Worm (Caenorhabditis elegans) whole organism, L1 larva: ENCODE measurements around the gene sox-4.

ENCODE experiments used
- C04F5.9 ChIP-seq: sonication (generic microtip); optimal IDR thresholded peaks from 2 replicates; lab custom pipeline; 2016; ENCODE audit warnings: missing genetic modification characterization, missing compliant biosample characterization
- C16A3.4 ChIP-seq: fragments of 150-350 bp; optimal IDR thresholded peaks from 2 replicates; lab custom pipeline; 2014; ENCODE audit warnings: missing biosample characterization, missing genetic modification characterization
- C34B4.2 ChIP-seq: sonication (generic microtip); optimal IDR thresholded peaks from 2 replicates; lab custom pipeline; 2017; ENCODE audit warnings: mild to moderate bottlenecking, missing genetic modification characterization, missing compliant biosample characterization
- F16B12.6 ChIP-seq: fragments of 150-350 bp; optimal IDR thresholded peaks from 2 replicates; lab custom pipeline; 2014; ENCODE audit warnings: missing biosample characterization, missing genetic modification characterization
- Y116A8C.19 ChIP-seq: sonication (generic microtip); optimal IDR thresholded peaks from 2 replicates; lab custom pipeline; 2016; ENCODE audit warnings: missing compliant biosample characterization, missing genetic modification characterization, borderline replicate concordance
- aha-1 ChIP-seq: fragments of 150-350 bp; optimal IDR thresholded peaks from 2 replicates; lab custom pipeline; 2014; ENCODE audit warnings: missing biosample characterization, missing genetic modification characterization
- alr-1 ChIP-seq: fragments of 200-800 bp; sonication (Bioruptor generic); optimal IDR thresholded peaks from 2 replicates; lab custom pipeline; 2018; ENCODE audit warnings: borderline replicate concordance, mild to moderate bottlenecking, missing genetic modification characterization, missing compliant biosample characterization
- aly-2 ChIP-seq: fragments of 150-350 bp; optimal IDR thresholded peaks from 2 replicates; lab custom pipeline; 2014; ENCODE audit warnings: missing biosample characterization, missing genetic modification characterization
- ama-1 ChIP-seq: fragments of 150-350 bp; optimal IDR thresholded peaks from 2 replicates; lab custom pipeline; 2014
- blmp-1 ChIP-seq: fragments of 150-350 bp; optimal IDR thresholded peaks from 2 replicates; lab custom pipeline; 2014; ENCODE audit warnings: missing biosample characterization, missing genetic modification characterization
- ceh-82 ChIP-seq, 3 experiments: fragments of 150-350 bp in 1 of 3; sonication (generic microtip) in 2 of 3; optimal IDR thresholded peaks; 2 replicates each; lab custom pipeline; 2014 to 2017; ENCODE audit warnings: missing biosample characterization in 3 of 3, missing genetic modification characterization in 3 of 3
- ces-1 ChIP-seq: fragments of 150-350 bp; optimal IDR thresholded peaks from 2 replicates; lab custom pipeline; 2014; ENCODE audit warnings: missing biosample characterization, missing genetic modification reagents, missing genetic modification characterization
- dpl-1 ChIP-seq, 3 experiments: fragments of 150-350 bp in 2 of 3; sonication (generic microtip) in 1 of 3; optimal IDR thresholded peaks; 2 replicates each; lab custom pipeline; 2014 to 2017; ENCODE audit warnings: missing biosample characterization in 3 of 3, missing genetic modification characterization in 3 of 3, missing genetic modification reagents in 3 of 3
- dsc-1 ChIP-seq: sonication (generic microtip); optimal IDR thresholded peaks from 2 replicates; lab custom pipeline; 2016; ENCODE audit warnings: mild to moderate bottlenecking, missing genetic modification characterization, missing compliant biosample characterization
- egl-27 ChIP-seq, 2 experiments: fragments of 150-350 bp in 1 of 2; sonication (generic microtip); optimal IDR thresholded peaks; 3 replicates each; lab custom pipeline; 2017 to 2018; ENCODE audit warnings: missing biosample characterization in 2 of 2, missing genetic modification characterization in 2 of 2, missing genetic modification reagents in 2 of 2
- elt-3 ChIP-seq, 6 experiments: fragments of 150-350 bp in 1 of 6; sonication (generic microtip); optimal IDR thresholded peaks; 2 replicates each; lab custom pipeline; 2017 to 2018; ENCODE audit warnings: missing biosample characterization in 6 of 6, missing genetic modification characterization in 6 of 6, inconsistent platforms in 1 of 6
- fkh-10 ChIP-seq: sonication (generic microtip); optimal IDR thresholded peaks from 2 replicates; lab custom pipeline; 2017; ENCODE audit warnings: missing biosample characterization, missing genetic modification reagents, missing genetic modification characterization
- fkh-4 ChIP-seq: sonication (generic microtip); optimal IDR thresholded peaks from 2 replicates; lab custom pipeline; 2016; ENCODE audit warnings: missing compliant biosample characterization, missing genetic modification characterization, borderline replicate concordance
- fkh-8 ChIP-seq: sonication (generic microtip); optimal IDR thresholded peaks from 2 replicates; lab custom pipeline; 2016; ENCODE audit warnings: mild to moderate bottlenecking, missing genetic modification characterization, missing compliant biosample characterization
- fos-1 ChIP-seq: fragments of 150-350 bp; optimal IDR thresholded peaks from 2 replicates; lab custom pipeline; 2014; ENCODE audit warnings: missing biosample characterization, missing genetic modification characterization
- hlh-4 ChIP-seq: sonication (generic microtip); optimal IDR thresholded peaks from 2 replicates; lab custom pipeline; 2016; ENCODE audit warnings: mild to moderate bottlenecking, missing genetic modification characterization, missing compliant biosample characterization
- hpl-2 ChIP-seq: fragments of 150-350 bp; optimal IDR thresholded peaks from 2 replicates; lab custom pipeline; 2014; ENCODE audit warnings: missing biosample characterization, missing genetic modification reagents, missing genetic modification characterization
- lin-13 ChIP-seq: fragments of 150-350 bp; optimal IDR thresholded peaks from 2 replicates; lab custom pipeline; 2014; ENCODE audit warnings: missing biosample characterization, missing genetic modification reagents, missing genetic modification characterization
- lin-14 ChIP-seq: fragments of 200-800 bp; sonication (Bioruptor generic); optimal IDR thresholded peaks from 2 replicates; lab custom pipeline; 2018; ENCODE audit warnings: mild to moderate bottlenecking, missing genetic modification characterization, moderate library complexity, missing compliant biosample characterization
- lin-15B ChIP-seq: fragments of 150-350 bp; sonication (generic microtip); optimal IDR thresholded peaks from 3 replicates; lab custom pipeline; 2014; ENCODE audit warnings: missing biosample characterization, missing genetic modification characterization
- lin-35 ChIP-seq, 2 experiments: fragments of 150-350 bp; optimal IDR thresholded peaks; 2 replicates each; lab custom pipeline; 2014; ENCODE audit warnings: missing biosample characterization in 2 of 2, missing genetic modification characterization in 2 of 2, missing genetic modification reagents in 2 of 2
- lin-39 ChIP-seq: fragments of 150-350 bp; optimal IDR thresholded peaks from 2 replicates; lab custom pipeline; 2014; ENCODE audit warnings: missing biosample characterization, missing genetic modification reagents, missing genetic modification characterization
- lir-3 ChIP-seq: sonication (generic microtip); optimal IDR thresholded peaks from 2 replicates; lab custom pipeline; 2016; ENCODE audit warnings: mild to moderate bottlenecking, missing genetic modification characterization, moderate library complexity, missing compliant biosample characterization; ENCODE audit not compliant: poor library complexity
- mab-9 ChIP-seq: fragments of 200-800 bp; sonication (Bioruptor generic); IDR thresholded peaks from 2 replicates; pipeline ENCODE4 v1.3.6; 2022; ENCODE audit warnings: missing genetic modification reagents, missing genetic modification characterization, missing compliant biosample characterization
- mdl-1 ChIP-seq, 2 experiments: fragments of 150-350 bp; optimal IDR thresholded peaks; 2 replicates each; lab custom pipeline; 2014 to 2017; ENCODE audit warnings: missing biosample characterization in 2 of 2, missing genetic modification characterization in 2 of 2, inconsistent platforms in 1 of 2
- mef-2 ChIP-seq: fragments of 150-350 bp; optimal IDR thresholded peaks from 2 replicates; lab custom pipeline; 2014; ENCODE audit warnings: missing biosample characterization, missing genetic modification characterization
- mep-1 ChIP-seq: fragments of 150-350 bp; optimal IDR thresholded peaks from 2 replicates; lab custom pipeline; 2014; ENCODE audit warnings: missing biosample characterization, missing genetic modification characterization
- nhr-11 ChIP-seq: fragments of 150-350 bp; optimal IDR thresholded peaks from 2 replicates; lab custom pipeline; 2014; ENCODE audit warnings: missing biosample characterization, missing genetic modification characterization
- nhr-20 ChIP-seq: sonication (generic microtip); optimal IDR thresholded peaks from 2 replicates; lab custom pipeline; 2016; ENCODE audit warnings: mild to moderate bottlenecking, missing genetic modification characterization, missing compliant biosample characterization
- nhr-237 ChIP-seq: fragments of 150-350 bp; optimal IDR thresholded peaks from 2 replicates; lab custom pipeline; 2014; ENCODE audit warnings: missing biosample characterization, missing genetic modification characterization
- nhr-71 ChIP-seq: sonication (generic microtip); optimal IDR thresholded peaks from 2 replicates; lab custom pipeline; 2016; ENCODE audit warnings: mild to moderate bottlenecking, missing genetic modification characterization, moderate library complexity, missing compliant biosample characterization
- nhr-76 ChIP-seq: sonication (generic microtip); optimal IDR thresholded peaks from 2 replicates; lab custom pipeline; 2017; ENCODE audit warnings: missing biosample characterization, missing genetic modification characterization
- nhr-77 ChIP-seq: fragments of 150-350 bp; optimal IDR thresholded peaks from 2 replicates; lab custom pipeline; 2014; ENCODE audit warnings: missing biosample characterization, missing genetic modification characterization
- nhr-84 ChIP-seq: sonication (generic microtip); optimal IDR thresholded peaks from 2 replicates; lab custom pipeline; 2017; ENCODE audit warnings: missing biosample characterization, missing genetic modification characterization
- pag-3 ChIP-seq: sonication (generic microtip); optimal IDR thresholded peaks from 2 replicates; lab custom pipeline; 2017; ENCODE audit warnings: missing genetic modification characterization, mild to moderate bottlenecking, missing compliant biosample characterization, antibody characterized with exemption, borderline replicate concordance; ENCODE audit not compliant: insufficient read depth
- skn-1 ChIP-seq: fragments of 150-350 bp; optimal IDR thresholded peaks from 2 replicates; lab custom pipeline; 2014; ENCODE audit warnings: missing biosample characterization, missing genetic modification characterization
- snu-23 ChIP-seq: sonication (generic microtip); optimal IDR thresholded peaks from 2 replicates; lab custom pipeline; 2016; ENCODE audit warnings: missing genetic modification characterization, missing compliant biosample characterization
- sup-37 ChIP-seq: fragments of 200-800 bp; sonication (Bioruptor generic); optimal IDR thresholded peaks from 2 replicates; lab custom pipeline; 2018; ENCODE audit warnings: mild to moderate bottlenecking, missing genetic modification characterization, missing compliant biosample characterization
- swsn-7 ChIP-seq: sonication (generic microtip); optimal IDR thresholded peaks from 2 replicates; lab custom pipeline; 2016; ENCODE audit warnings: missing genetic modification characterization, missing compliant biosample characterization
- tbx-2 ChIP-seq: sonication (generic microtip); optimal IDR thresholded peaks from 2 replicates; lab custom pipeline; 2016; ENCODE audit warnings: missing genetic modification characterization, missing compliant biosample characterization
- tlp-1 ChIP-seq: fragments of 150-350 bp; optimal IDR thresholded peaks from 2 replicates; lab custom pipeline; 2014; ENCODE audit warnings: missing biosample characterization, missing genetic modification characterization
- unc-130 ChIP-seq: fragments of 150-350 bp; optimal IDR thresholded peaks from 2 replicates; lab custom pipeline; 2017; ENCODE audit warnings: missing biosample characterization, missing genetic modification characterization, inconsistent platforms
- unc-62 ChIP-seq: fragments of 150-350 bp; optimal IDR thresholded peaks from 2 replicates; lab custom pipeline; 2014; ENCODE audit warnings: missing biosample characterization, missing genetic modification reagents, missing genetic modification characterization
- zag-1 ChIP-seq: fragments of 150-350 bp; optimal IDR thresholded peaks from 2 replicates; lab custom pipeline; 2014; ENCODE audit warnings: missing biosample characterization, missing genetic modification characterization
- zip-4 ChIP-seq: fragments of 200-800 bp; sonication (Bioruptor generic); optimal IDR thresholded peaks from 2 replicates; lab custom pipeline; 2018; ENCODE audit warnings: mild to moderate bottlenecking, missing genetic modification characterization, moderate library complexity, missing compliant biosample characterization
- ztf-11 ChIP-seq, 2 experiments: sonication (generic microtip); optimal IDR thresholded peaks; 2 replicates each; lab custom pipeline; 2016 to 2017; ENCODE audit warnings: missing genetic modification characterization in 2 of 2, missing biosample characterization in 1 of 2, missing compliant biosample characterization in 1 of 2
- ztf-4 ChIP-seq: fragments of 150-350 bp; optimal IDR thresholded peaks from 2 replicates; lab custom pipeline; 2014; ENCODE audit warnings: missing biosample characterization, missing genetic modification characterization

sox-4 gene

DNA sequence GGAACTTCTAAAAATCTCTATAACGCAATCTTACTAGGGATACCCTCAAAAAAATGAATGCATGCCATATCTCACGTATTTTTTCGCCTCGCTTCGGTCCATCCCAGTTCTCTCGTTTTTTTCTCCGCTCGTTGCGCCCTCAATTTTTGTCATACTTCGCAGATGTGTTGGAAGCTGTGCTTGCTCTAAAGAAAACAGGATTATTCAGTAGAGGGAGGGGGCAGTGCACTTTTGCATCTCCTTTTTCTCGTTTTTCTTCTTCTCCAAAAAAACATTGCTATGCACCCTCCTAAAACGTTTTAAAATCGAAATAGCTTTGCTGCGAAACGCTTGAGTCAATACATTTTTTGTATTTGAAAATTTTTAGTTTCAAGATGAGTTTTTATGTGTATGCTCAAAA lies 26.7 kb upstream of the sox-4 start:
- TF ChIP-seq unc-62 (no peak), sup-37 (GFP tag; lab: Kevin White, UChicago) (no peak), dsc-1 (peak; percentile 22), skn-1 (tag; lab: Kevin White, UChicago) (no peak), fkh-10 (GFP tag; lab: Kevin White, UChicago) (peak; percentile 55), ztf-4 (tag; lab: Kevin White, UChicago) (no peak), lin-14 (peak; percentile 75)

DNA sequence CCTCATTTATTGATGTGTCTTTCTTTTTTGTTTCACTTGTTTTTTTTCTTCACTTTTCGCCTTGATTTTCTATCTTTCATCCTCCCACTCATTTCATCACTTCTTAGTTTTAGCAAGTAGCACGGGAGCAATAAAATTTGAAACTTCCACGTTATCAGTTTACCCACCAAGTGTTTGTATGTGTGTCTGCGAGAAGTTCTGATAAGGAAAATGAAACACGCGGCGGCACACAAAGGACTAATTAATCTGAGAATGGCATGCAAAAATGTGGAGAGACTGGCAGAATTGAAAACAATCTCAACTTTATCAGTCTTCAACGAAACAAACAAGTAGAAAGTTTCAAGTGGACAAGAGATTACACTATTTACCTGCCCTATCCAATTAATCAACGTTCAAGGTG lies 25.4 kb upstream of the sox-4 start:
- TF ChIP-seq hlh-4 (tag; lab: Kevin White, UChicago) = no peak
- TF ChIP-seq egl-27 (tag; optimal IDR thresholded peaks at IDR 0.05; lab: Kevin White, UChicago) = no peak
- no peak for TF ChIP-seq nhr-76 (tag; lab: Kevin White, UChicago)
- TF ChIP-seq C16A3.4 (tag; lab: Kevin White, UChicago) = no peak
- TF ChIP-seq mab-9 = no peak
- no peak for TF ChIP-seq tbx-2
- TF ChIP-seq dpl-1 (GFP tag; optimal IDR thresholded peaks at IDR 0.05; lab: Kevin White, UChicago) = no peak
- TF ChIP-seq C34B4.2 (tag; lab: Kevin White, UChicago) = no peak
- TF ChIP-seq lin-15B (tag; lab: Kevin White, UChicago) = no peak
- no peak for TF ChIP-seq Y116A8C.19 (tag; lab: Kevin White, UChicago)
- no peak for TF ChIP-seq ztf-11 (tag; optimal IDR thresholded peaks at IDR 0.05; lab: Kevin White, UChicago)
- TF ChIP-seq nhr-77 = no peak
- TF ChIP-seq ceh-82 (tag; optimal IDR thresholded peaks at IDR 0.05; lab: Kevin White, UChicago) = no peak
- TF ChIP-seq alr-1 = no peak
- no peak for TF ChIP-seq nhr-237 (tag; lab: Kevin White, UChicago)
- no peak for TF ChIP-seq C04F5.9 (tag; lab: Kevin White, UChicago)
- TF ChIP-seq fkh-8 (tag; lab: Kevin White, UChicago) = no peak
- no peak for TF ChIP-seq lir-3 (tag; lab: Kevin White, UChicago)
- no peak for TF ChIP-seq aha-1
- no peak for TF ChIP-seq tlp-1 (tag; lab: Kevin White, UChicago)
- no peak for TF ChIP-seq unc-130 (tag; lab: Kevin White, UChicago)
- TF ChIP-seq fkh-4 (tag; lab: Kevin White, UChicago) = no peak
- TF ChIP-seq mef-2 = no peak
- no peak for TF ChIP-seq nhr-11 (tag; lab: Kevin White, UChicago)
- TF ChIP-seq nhr-84 (tag; lab: Kevin White, UChicago) = no peak
- TF ChIP-seq hpl-2 (GFP tag; lab: Kevin White, UChicago) = no peak
- no peak for TF ChIP-seq ama-1 (lab: Kevin White, UChicago)
- TF ChIP-seq mdl-1 (tag; optimal IDR thresholded peaks at IDR 0.05; lab: Kevin White, UChicago) = peak in 1 of 2 experiments; percentile 58
- no peak for TF ChIP-seq fos-1 (tag; lab: Kevin White, UChicago)
- peak; percentile 76 for TF ChIP-seq lin-14
- no peak for TF ChIP-seq zag-1
- TF ChIP-seq snu-23 = no peak
- TF ChIP-seq zip-4 (GFP tag; lab: Kevin White, UChicago) = no peak
- peak; percentile 47 for TF ChIP-seq nhr-71 (tag; lab: Kevin White, UChicago)
- TF ChIP-seq swsn-7 (tag; lab: Kevin White, UChicago) = no peak
- TF ChIP-seq unc-62 = no peak
- no peak for TF ChIP-seq lin-39
- no peak for TF ChIP-seq ces-1 (GFP tag; lab: Kevin White, UChicago)
- TF ChIP-seq fkh-10 (GFP tag; lab: Kevin White, UChicago) = no peak
- TF ChIP-seq mep-1 (tag; lab: Kevin White, UChicago) = no peak
- TF ChIP-seq elt-3 (tag; optimal IDR thresholded peaks at IDR 0.05; lab: Kevin White, UChicago) = peak in 2 of 6 experiments; percentile 45 to 58
- peak; percentile 84 for TF ChIP-seq pag-3
- TF ChIP-seq lin-35 (GFP tag; optimal IDR thresholded peaks at IDR 0.05; lab: Kevin White, UChicago) = peak in 1 of 2 experiments; percentile 58
- peak; percentile 38 for TF ChIP-seq nhr-20 (tag; lab: Kevin White, UChicago)
- peak; percentile 9 for TF ChIP-seq blmp-1 (tag; lab: Kevin White, UChicago)
- no peak for TF ChIP-seq lin-13 (GFP tag; lab: Kevin White, UChicago)
- no peak for TF ChIP-seq F16B12.6 (tag; lab: Kevin White, UChicago)
- TF ChIP-seq aly-2 = no peak
